Fruit fly (Drosophila melanogaster) whole organism, adult: ENCODE measurements around the gene LanB1.

ENCODE experiments used
- CG12768 ChIP-seq: fragments of 200-800 bp; sonication (Bioruptor generic); optimal IDR thresholded peaks from 2 replicates; lab custom pipeline; 2017; ENCODE audit warnings: missing biosample characterization, missing genetic modification characterization, mild to moderate bottlenecking, moderate library complexity, missing genetic modification reagents
- CG5204 ChIP-seq: fragments of 200-800 bp; sonication (Bioruptor generic); optimal IDR thresholded peaks from 2 replicates; lab custom pipeline; 2016; ENCODE audit warnings: missing biosample characterization, missing genetic modification characterization
- CG7101 ChIP-seq: fragments of 200-800 bp; sonication (Bioruptor generic); optimal IDR thresholded peaks from 2 replicates; lab custom pipeline; 2018; ENCODE audit warnings: missing biosample characterization, mild to moderate bottlenecking, missing genetic modification characterization, moderate library complexity
- cic ChIP-seq: fragments of 200-800 bp; sonication (Bioruptor generic); optimal IDR thresholded peaks from 2 replicates; lab custom pipeline; 2017; ENCODE audit warnings: missing biosample characterization, mild to moderate bottlenecking, missing genetic modification characterization, moderate library complexity
- cnc ChIP-seq, 2 experiments: fragments of >200 bp; optimal IDR thresholded peaks; 2 replicates each; lab custom pipeline; 2017
- ovo ChIP-seq: fragments of 200-800 bp; sonication (Bioruptor generic); optimal IDR thresholded peaks from 2 replicates; lab custom pipeline; 2016; ENCODE audit warnings: missing biosample characterization, missing genetic modification characterization

DNA sequence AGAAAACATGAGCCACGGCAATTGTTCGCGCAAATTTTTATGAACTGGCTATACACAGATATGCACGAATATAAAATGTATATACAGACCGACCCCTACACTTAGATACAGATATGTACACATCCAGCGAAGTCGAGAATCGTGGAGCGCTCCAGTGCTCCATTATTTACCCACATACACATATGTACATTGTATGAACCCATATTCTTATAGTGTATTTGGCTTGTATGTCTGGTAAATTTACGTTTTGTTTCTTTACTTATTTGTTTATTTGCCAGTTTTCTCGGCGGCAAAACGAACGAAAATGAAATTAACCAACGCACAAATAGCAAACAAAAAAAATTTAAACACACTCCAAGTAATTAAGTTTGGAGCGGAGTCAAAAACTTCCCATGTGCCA is 2.1 kb downstream of the LanB1 start:
- TF ChIP-seq CG5204 (GFP tag; lab: Kevin White, UChicago): no peak
- TF ChIP-seq CG7101: no peak
- TF ChIP-seq cnc (optimal IDR thresholded peaks at IDR 0.05; lab: Kevin White, UChicago): no peak
- TF ChIP-seq ovo: no peak
- no peak for TF ChIP-seq CG12768 (GFP tag; lab: Kevin White, UChicago)
- TF ChIP-seq cic (GFP tag; lab: Kevin White, UChicago): peak; percentile 3
